Fruit fly (Drosophila melanogaster): ENCODE data around the gene RpS19b.
A peak's percentile ranks its signal among the peaks of the same experiment; 100 is the strongest.

The RpS19b gene

dm6 chr3R:23941643-23942424, 8.5 kb upstream of the RpS19b start (continued):
- TF ChIP-seq CG14710 (tag; optimal IDR thresholded peaks at IDR 0.05) (no peak), inv (GFP tag; IDR thresholded peaks at IDR 0.05; ENCODE audit: partially characterized antibody) (no peak), Vsx1 (GFP tag; optimal IDR thresholded peaks at IDR 0.05) (no peak), CG3726 (GFP tag; IDR thresholded peaks at IDR 0.05) (no peak), MBD-R2 (GFP tag; IDR thresholded peaks at IDR 0.05) (no peak), CG34224 (GFP tag; IDR thresholded peaks at IDR 0.05; ENCODE audit: partially characterized antibody) (no peak), CG16863 (GFP tag; optimal IDR thresholded peaks at IDR 0.05) (peak; percentile 40), Doc3 (GFP tag; IDR thresholded peaks at IDR 0.05; ENCODE audit: partially characterized antibody) (no peak), CG12071 (GFP tag; optimal IDR thresholded peaks at IDR 0.05) (no peak), usp (GFP tag; optimal IDR thresholded peaks at IDR 0.05) (no peak), CG17385 (GFP tag; optimal IDR thresholded peaks at IDR 0.05) (peak; percentile 49), pros (GFP tag; optimal IDR thresholded peaks at IDR 0.05) (no peak), dan (GFP tag; IDR thresholded peaks at IDR 0.05) (no peak), CG14050 (GFP tag; IDR thresholded peaks at IDR 0.05) (no peak), ind (GFP tag; optimal IDR thresholded peaks at IDR 0.05) (peak; percentile 45), CG1024 (GFP tag; IDR thresholded peaks at IDR 0.05) (no peak), CG2116 (GFP tag; optimal IDR thresholded peaks at IDR 0.05) (no peak), PHDP (tag; optimal IDR thresholded peaks at IDR 0.05) (peak; percentile 48), exex (tag; optimal IDR thresholded peaks at IDR 0.05) (peak; percentile 7), Fer1 (GFP tag; optimal IDR thresholded peaks at IDR 0.05) (no peak), unpg (GFP tag; optimal IDR thresholded peaks at IDR 0.05) (peak; percentile 39), chif (GFP tag; optimal IDR thresholded peaks at IDR 0.05) (peak; percentile 15 to 45), gsb (GFP tag; IDR thresholded peaks at IDR 0.05) (no peak), Dek (tag; optimal IDR thresholded peaks at IDR 0.05) (peak; percentile 9), HLH4C (GFP tag; IDR thresholded peaks at IDR 0.05; ENCODE audit: partially characterized antibody) (no peak), Sry-δ (GFP tag; optimal IDR thresholded peaks at IDR 0.05) (peak; percentile 4), sens (GFP tag) (peak; percentile 92), Abd-B (GFP tag; optimal IDR thresholded peaks at IDR 0.05) (no peak), CG2202 (tag; optimal IDR thresholded peaks at IDR 0.05) (no peak), CG1832 (GFP tag; optimal IDR thresholded peaks at IDR 0.05) (no peak), jing (GFP tag; optimal IDR thresholded peaks at IDR 0.05) (no peak), hkb (optimal IDR thresholded peaks at IDR 0.05) (no peak), hkb (GFP tag; IDR thresholded peaks at IDR 0.05) (peak; percentile 40; the same call in 1 of the 2 replicates), Atf3 (GFP tag; optimal IDR thresholded peaks at IDR 0.05) (no peak), sr (GFP tag; IDR thresholded peaks at IDR 0.05) (no peak), CG7839 (tag; optimal IDR thresholded peaks at IDR 0.05) (peak; percentile 50), NFAT (GFP tag; IDR thresholded peaks at IDR 0.05) (no peak), CG7745 (tag; optimal IDR thresholded peaks at IDR 0.05) (no peak), Spps (tag; optimal IDR thresholded peaks at IDR 0.05) (no peak), CG5245 (GFP tag; optimal IDR thresholded peaks at IDR 0.05) (no peak), CG6689 (GFP tag; IDR thresholded peaks at IDR 0.05) (peak; percentile 66), da (GFP tag; optimal IDR thresholded peaks at IDR 0.05) (no peak), Deaf1 (tag; optimal IDR thresholded peaks at IDR 0.05) (no peak), CG31441 (GFP tag; IDR thresholded peaks at IDR 0.05) (0 out of 2 replicates have a peak, but pooled peaks have one; percentile 23), Tbp (GFP tag; optimal IDR thresholded peaks at IDR 0.05) (no peak), slou (GFP tag; optimal IDR thresholded peaks at IDR 0.05) (no peak), jumu (GFP tag; optimal IDR thresholded peaks at IDR 0.05) (no peak), CG11247 (GFP tag; IDR thresholded peaks at IDR 0.05) (peak; percentile 20; the same call in 1 of the 2 replicates), pfk (GFP tag; optimal IDR thresholded peaks at IDR 0.05) (no peak), CG4730 (GFP tag; IDR thresholded peaks at IDR 0.05) (no peak)
